Worm (Caenorhabditis elegans): ENCODE data around the gene srh-247.
"Not testable (repeated sequence)": the region's sequence is repeated elsewhere in the genome, so short reads cannot be mapped to it uniquely, and the experiment has no call there.

srh-247 gene

DNA sequence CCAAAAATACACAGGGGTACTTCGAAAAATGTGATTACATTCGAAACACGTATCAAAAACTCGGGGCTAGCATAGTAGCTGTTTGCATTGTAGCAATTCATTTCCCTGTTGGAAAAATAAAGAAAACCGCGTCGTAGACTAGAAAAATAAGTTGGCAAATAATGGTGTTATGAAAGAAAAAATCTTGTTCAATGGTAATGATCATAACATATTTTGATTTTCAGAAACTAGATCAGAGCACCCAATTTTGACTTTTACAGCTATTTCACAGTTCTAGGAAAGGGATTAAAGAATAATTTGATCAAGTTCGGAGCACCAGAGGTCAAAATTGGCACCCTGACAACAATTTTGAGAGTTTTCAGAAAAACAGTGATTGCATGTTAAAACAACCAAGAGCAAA lies 21.4 kb upstream of the srh-247 start, which contains the start of gene srh-248:
Gene srh-248 (minus strand): TSS at position 101 of the 400 bp plus-strand sequence.
- not testable (repeated sequence) for TF ChIP-seq ztf-11, nhr-11, lsy-12 (tag; optimal IDR thresholded peaks at IDR 0.05)

DNA sequence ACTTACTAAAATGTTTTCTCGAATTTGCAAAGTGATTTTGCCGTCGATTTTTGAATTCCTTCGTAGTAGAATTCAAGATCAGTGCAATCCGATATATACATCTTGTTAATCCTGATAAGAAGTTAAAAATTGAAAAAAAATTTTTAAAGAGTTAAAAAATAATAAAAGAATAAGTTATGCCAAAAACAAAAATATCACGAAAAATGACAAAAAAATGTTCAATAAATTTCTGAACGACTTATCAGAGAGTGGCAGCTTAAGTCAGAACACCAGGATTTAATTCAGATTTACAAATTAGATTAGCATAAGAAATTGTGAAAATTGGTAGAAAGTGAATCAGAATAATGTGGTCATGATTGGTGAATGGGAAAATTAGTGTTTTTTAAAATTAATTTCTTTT lies 18.1 kb upstream of the srh-247 start, which contains the start of gene srw-122:
Gene srw-122 (minus strand): TSS at position 101 of the 400 bp plus-strand sequence.
- not testable (repeated sequence) for TF ChIP-seq lin-39, nhr-23, ZK546.5 (tag; optimal IDR thresholded peaks at IDR 0.05)

- TF ChIP-seq unc-39 (tag; optimal IDR thresholded peaks at IDR 0.05), result no peak
- no peak for TF ChIP-seq aly-2 (tag; optimal IDR thresholded peaks at IDR 0.05)
- TF ChIP-seq ceh-16 (tag; optimal IDR thresholded peaks at IDR 0.05), result no peak
Measured at ce11 chrV:2945602-2946001, 11.6 kb upstream of the srh-247 start, which contains the start of gene srh-87. Gene srh-87 (minus strand): TSS chrV:2945702.

DNA sequence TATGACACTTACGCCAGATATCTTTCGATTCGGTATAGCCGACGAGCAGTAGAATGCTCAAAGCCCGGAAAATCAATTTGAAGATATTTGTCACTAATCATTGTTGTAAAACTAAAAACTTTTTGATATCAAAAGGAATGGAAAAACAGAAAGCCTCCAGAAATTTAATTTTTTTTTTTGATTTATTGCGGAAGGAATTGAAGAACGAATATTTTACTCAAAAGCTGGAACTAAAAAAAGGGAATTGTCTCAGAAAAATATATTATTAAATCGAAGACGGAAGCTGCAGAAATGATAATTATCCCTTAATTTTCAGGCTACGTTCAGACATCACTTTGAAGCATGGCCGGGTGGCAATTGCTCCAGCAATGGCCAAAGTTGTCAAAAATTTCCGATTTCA lies 9.9 kb upstream of the srh-247 start, which contains the start of gene srw-137:
Gene srw-137 (minus strand): TSS at position 101 of the 400 bp plus-strand sequence.
- TF ChIP-seq jun-1 (tag; optimal IDR thresholded peaks at IDR 0.05) (no peak), nhr-28 (tag; optimal IDR thresholded peaks at IDR 0.05) (no peak), eor-1 (tag; optimal IDR thresholded peaks at IDR 0.05) (no peak), nhr-76 (tag; optimal IDR thresholded peaks at IDR 0.05) (no peak)

- TF ChIP-seq lin-15B (tag; optimal IDR thresholded peaks at IDR 0.05), result no peak
- TF ChIP-seq pqm-1 (tag; optimal IDR thresholded peaks at IDR 0.05), result no peak
- no peak for TF ChIP-seq nhr-28 (tag; optimal IDR thresholded peaks at IDR 0.05)
- TF ChIP-seq snpc-4 (tag; optimal IDR thresholded peaks at IDR 0.05), result no peak
Measured at ce11 chrV:2942247-2942646, 8.3 kb upstream of the srh-247 start.

DNA sequence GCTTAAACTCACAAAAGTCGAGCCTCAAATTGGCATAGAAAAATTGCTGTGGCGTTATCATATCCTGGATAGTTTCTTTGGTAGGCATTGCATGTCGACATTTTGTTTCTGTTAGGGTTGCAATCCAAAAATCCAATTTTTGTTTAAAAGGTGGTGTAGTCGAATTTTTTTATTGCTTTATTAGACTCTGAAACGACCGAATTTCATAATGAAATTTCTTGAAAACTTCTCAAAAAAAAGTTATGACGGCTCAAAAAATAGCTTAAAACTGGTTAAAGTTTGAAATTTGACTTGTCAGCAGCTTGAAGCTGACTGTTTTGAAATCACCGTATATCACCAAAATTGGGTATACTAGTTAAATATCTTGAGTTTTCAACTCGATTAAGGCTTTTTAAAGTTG lies 7.4 kb upstream of the srh-247 start, which contains the start of gene srw-143:
Gene srw-143 (minus strand): TSS at position 101 of the 400 bp plus-strand sequence.
- TF ChIP-seq fos-1 (tag; optimal IDR thresholded peaks at IDR 0.05), result no peak
- no peak for TF ChIP-seq sea-2 (GFP tag; optimal IDR thresholded peaks at IDR 0.05)
- no peak for TF ChIP-seq nhr-77 (tag; optimal IDR thresholded peaks at IDR 0.05)
- TF ChIP-seq ZK546.5 (tag; optimal IDR thresholded peaks at IDR 0.05), result no peak
- no peak for TF ChIP-seq lin-39 (tag; optimal IDR thresholded peaks at IDR 0.05)
- TF ChIP-seq skn-1 (tag; optimal IDR thresholded peaks at IDR 0.05), result no peak
- no peak for TF ChIP-seq unc-62 (GFP tag; optimal IDR thresholded peaks at IDR 0.05)
- no peak for TF ChIP-seq snpc-4 (tag; optimal IDR thresholded peaks at IDR 0.05)
- TF ChIP-seq nhr-237 (tag; optimal IDR thresholded peaks at IDR 0.05), result no peak
- TF ChIP-seq jun-1 (tag; optimal IDR thresholded peaks at IDR 0.05), result no peak
- no peak for TF ChIP-seq nhr-12 (tag; optimal IDR thresholded peaks at IDR 0.05)
- no peak for TF ChIP-seq fkh-2 (tag; optimal IDR thresholded peaks at IDR 0.05)
- no peak for TF ChIP-seq ztf-4 (tag; optimal IDR thresholded peaks at IDR 0.05)
- TF ChIP-seq egl-5 (tag; optimal IDR thresholded peaks at IDR 0.05), result no peak
- no peak for TF ChIP-seq nfya-1 (tag; optimal IDR thresholded peaks at IDR 0.05; ENCODE audit: insufficient read depth)
- no peak for TF ChIP-seq eor-1 (tag; optimal IDR thresholded peaks at IDR 0.05)

ce11 chrV:2938497-2938896 lies 4.5 kb upstream of the srh-247 start, which contains the start of gene srw-141:
Gene srw-141 (minus strand): TSS chrV:2938597.
- no peak for TF ChIP-seq lsy-12 (tag; optimal IDR thresholded peaks at IDR 0.05)
- no peak for TF ChIP-seq aly-2 (tag; optimal IDR thresholded peaks at IDR 0.05)

DNA sequence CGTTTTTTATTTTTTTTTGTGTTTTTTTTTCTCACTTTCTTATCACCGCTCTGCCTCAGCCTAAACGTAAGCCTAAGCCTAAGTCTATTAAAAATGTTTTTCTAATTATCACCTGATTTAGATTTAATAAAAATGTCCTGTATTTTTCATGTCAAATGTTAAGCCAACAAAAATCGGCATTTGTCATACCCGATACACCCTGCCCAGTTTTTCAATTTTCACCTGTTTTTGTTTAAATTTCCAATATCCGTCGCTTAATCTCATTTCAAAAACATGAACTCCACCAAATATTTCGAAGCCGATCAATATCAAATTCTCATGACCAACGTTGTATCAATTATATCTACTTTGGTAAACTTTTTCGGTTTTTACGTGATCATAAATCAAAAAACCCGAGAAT lies 2.7 kb downstream of the srh-247 start, which contains the start of gene C31B8.1:
Gene C31B8.1 (plus strand): TSS at position 301 of the 400 bp plus-strand sequence.
- no peak for TF ChIP-seq R02D3.7 (tag; optimal IDR thresholded peaks at IDR 0.05)
- no peak for TF ChIP-seq elt-1 (tag; optimal IDR thresholded peaks at IDR 0.05)
- TF ChIP-seq ama-1 (optimal IDR thresholded peaks at IDR 0.05), result no peak
- TF ChIP-seq ceh-16 (tag; optimal IDR thresholded peaks at IDR 0.05), result no peak
- no peak for TF ChIP-seq skn-1 (tag; optimal IDR thresholded peaks at IDR 0.05)
- no peak for TF ChIP-seq nhr-77 (tag; optimal IDR thresholded peaks at IDR 0.05)
- no peak for TF ChIP-seq nhr-25 (tag; optimal IDR thresholded peaks at IDR 0.05)
- no peak for TF ChIP-seq unc-62 (GFP tag; optimal IDR thresholded peaks at IDR 0.05)
- TF ChIP-seq nhr-11 (tag; optimal IDR thresholded peaks at IDR 0.05), result no peak
- TF ChIP-seq eor-1 (tag; optimal IDR thresholded peaks at IDR 0.05), result no peak
